Worm (Caenorhabditis elegans) whole organism, dauer: ENCODE measurements around the gene R10D12.13.

Source experiments
- unc-62 ChIP-seq: sonication (generic microtip); optimal IDR thresholded peaks from 2 replicates; lab custom pipeline; 2017; ENCODE audit warnings: missing biosample characterization, missing genetic modification reagents, missing genetic modification characterization

R10D12.13 gene

DNA sequence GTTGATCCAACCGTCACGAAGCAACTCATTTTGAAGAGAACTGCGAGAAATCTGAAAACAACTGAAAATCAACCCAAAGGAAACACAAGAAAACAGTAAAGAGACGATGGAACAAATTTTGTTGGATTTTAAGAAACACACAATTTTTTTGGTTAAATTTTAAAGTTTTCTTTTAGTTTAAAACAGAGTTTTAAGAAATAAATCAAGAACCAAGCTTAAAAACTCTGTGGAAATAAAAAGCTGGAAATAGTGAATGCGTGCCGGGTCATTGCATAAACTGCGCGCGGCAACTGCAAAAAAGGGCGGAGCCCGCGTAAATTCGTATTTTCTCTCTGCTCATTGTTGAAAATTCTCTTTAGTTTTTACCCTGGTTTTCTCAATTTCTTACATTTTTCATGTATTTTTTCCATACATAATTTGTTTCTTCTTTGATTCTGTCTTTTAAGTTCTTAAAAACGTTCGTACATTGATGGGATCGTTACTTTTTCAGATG lies at the start of gene R10D12.13, which contains the start of gene algn-13:
TSS of gene R10D12.13 (plus strand) at position 491 of the 493 bp plus-strand sequence.
TSS of gene algn-13 (minus strand) at position 51 of the 493 bp plus-strand sequence.
- no peak for TF ChIP-seq unc-62

DNA sequence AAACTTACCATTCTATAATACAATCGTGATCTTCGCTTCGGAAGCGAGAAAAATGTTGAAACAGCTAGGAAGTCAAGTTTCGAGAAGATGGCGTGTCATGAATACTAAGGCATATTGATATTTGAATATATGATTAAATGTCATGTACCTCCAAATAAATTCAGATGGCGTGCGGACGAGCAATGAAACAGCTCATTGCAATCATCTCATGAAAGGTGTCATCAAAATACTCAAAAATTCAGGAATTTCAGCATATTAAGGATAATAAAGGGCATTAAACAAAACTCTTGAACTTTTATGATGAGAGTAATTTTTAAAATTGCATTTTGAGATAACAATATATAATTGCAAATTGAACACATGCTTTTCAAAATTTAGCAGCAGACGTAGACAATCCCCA lies 46.8 kb upstream of the R10D12.13 start, which contains the start of gene gcy-32:
TSS of gene gcy-32 (minus strand) at position 101 of the 400 bp plus-strand sequence.
- TF ChIP-seq unc-62: no peak

DNA sequence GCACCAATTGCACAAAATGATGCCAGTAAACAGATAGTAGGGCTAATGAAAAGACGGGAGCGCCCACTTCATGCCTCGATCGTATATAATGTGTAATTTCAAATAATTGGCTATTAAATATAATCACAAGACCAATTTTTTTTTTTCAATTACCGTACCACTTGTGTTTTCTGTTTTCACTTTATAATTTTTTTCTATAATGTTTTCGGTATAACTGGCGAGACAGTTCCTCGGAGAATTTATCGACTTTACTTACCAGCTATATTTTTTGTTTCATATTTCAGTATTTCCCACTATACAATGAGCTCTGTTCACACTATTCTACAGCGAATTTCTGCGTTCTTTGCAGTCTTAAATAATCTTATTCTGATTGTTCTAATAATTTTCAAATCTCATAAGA lies 46.0 kb upstream of the R10D12.13 start, which contains the start of gene str-252:
TSS of gene str-252 (plus strand) at position 301 of the 400 bp plus-strand sequence.
- TF ChIP-seq unc-62: no peak

DNA sequence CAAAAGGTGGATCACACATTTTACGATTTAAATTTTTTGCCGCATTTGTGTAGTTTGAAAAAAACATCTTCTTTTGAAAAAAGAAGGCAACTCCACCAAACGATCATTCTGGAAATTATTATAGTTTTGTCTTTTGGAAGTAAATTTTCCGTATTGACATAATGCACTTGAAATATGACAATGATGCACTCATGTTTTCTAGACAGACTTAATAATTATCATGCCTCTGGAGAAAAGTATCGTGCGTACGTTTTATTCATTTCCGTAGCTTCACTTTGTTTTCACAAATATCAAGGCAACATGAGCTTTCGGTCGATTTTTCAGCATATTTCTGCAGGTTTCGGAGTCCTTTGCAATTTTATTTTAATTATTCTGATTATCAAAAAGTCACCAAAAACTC lies 43.9 kb upstream of the R10D12.13 start, which contains the start of gene str-250:
TSS of gene str-250 (plus strand) at position 301 of the 400 bp plus-strand sequence.
- TF ChIP-seq unc-62: no peak

DNA sequence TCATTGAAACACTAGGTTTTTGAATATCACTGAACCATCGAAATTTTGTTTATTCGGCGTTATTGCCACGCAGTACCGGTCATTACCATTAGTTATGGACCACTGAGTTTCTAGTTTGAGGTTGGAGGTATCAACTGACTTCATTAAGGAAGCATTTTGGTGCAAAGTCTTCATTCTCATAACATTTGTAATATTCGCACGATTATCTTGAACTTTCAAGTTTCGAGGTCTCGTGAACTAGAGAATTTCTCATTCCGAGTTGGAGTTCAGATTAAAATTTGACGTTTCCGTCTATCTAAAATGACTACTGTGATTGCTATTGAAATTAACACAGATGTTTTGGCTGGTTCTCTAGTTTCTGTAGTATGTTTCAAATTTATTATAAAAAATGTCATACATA lies 41.5 kb upstream of the R10D12.13 start, which contains the start of gene srx-42:
TSS of gene srx-42 (plus strand) at position 301 of the 400 bp plus-strand sequence.
- TF ChIP-seq unc-62: no peak

DNA sequence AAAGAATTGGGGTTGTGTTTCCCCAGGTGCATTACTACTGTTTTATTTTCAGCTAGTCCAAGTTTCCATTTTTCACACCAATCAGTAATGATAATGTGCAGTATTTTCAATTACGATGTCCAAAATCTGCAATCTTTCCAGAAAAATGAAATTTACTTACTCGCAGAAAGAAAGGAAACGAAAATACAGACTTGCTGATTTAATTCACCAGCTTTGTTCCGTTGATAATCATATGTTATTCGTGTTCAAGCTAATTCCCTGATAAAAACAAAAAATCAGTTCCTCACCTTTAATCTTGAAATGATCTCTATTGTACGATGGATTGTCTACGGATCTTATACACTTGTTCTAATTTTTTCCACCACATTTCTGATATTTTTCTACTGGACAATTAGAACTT lies 38.4 kb upstream of the R10D12.13 start, which contains the start of gene srxa-11:
TSS of gene srxa-11 (plus strand) at position 301 of the 400 bp plus-strand sequence.
- no peak for TF ChIP-seq unc-62

DNA sequence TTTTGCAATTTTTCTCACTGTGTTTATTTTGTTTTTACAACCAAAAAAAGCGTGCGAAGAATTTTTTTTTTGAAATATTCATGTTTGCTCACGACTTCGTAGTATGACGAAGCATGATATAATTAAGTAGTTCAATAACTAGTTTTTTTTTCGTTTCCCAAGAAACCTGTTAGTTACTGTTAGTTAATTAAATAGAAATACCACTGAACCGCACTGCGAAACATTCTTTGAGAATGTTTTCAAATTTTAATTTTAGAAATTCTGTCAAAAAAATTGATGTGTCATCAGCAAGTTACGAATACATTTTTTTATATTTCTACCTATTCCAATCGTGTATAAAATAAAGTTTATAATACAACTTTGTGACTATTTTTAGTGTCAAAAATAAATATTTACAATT lies 35.8 kb upstream of the R10D12.13 start, which contains the start of gene srxa-12:
TSS of gene srxa-12 (plus strand) at position 301 of the 400 bp plus-strand sequence.
- TF ChIP-seq unc-62: no peak

DNA sequence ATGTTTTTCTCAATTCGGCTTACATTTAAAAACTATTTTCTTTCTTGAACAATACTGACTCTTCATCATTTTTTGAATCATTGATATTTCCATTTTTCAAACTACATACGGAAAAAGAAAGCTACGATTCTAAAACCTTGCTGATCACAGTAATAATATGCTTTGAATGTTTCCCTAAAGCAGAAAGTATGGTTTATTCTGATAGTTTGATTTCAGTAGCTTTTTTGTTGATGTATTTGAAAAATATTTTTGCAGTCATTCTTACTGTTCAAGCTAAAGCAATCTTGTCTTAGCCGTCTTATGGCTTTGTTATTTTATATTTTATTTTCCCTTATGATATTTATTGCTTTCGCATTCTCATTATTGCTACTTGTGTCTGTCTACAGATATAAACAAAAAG lies 32.7 kb upstream of the R10D12.13 start, which contains the start of gene srxa-13:
TSS of gene srxa-13 (plus strand) at position 301 of the 400 bp plus-strand sequence.
- TF ChIP-seq unc-62: no peak

DNA sequence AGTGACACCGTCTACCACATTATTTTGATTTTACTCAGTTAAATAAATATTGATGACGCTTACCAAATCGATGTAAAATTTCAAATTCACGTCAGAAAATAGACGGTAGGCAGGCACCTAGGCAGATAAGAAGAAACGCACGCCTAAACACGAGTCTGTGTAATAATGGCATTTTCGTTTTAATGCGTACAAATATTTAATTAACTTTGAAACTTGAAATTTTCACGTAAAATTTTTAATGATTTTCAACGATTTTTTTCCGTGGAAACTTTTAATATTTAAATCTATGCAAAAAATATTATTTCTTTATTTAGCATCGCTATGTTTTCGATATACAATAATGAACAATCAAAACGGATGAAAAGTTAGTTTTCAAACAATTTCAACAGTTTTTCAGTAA lies 31.0 kb upstream of the R10D12.13 start, which contains the start of gene C06B3.16:
TSS of gene C06B3.16 (plus strand) at position 301 of the 400 bp plus-strand sequence.
- TF ChIP-seq unc-62: no peak

DNA sequence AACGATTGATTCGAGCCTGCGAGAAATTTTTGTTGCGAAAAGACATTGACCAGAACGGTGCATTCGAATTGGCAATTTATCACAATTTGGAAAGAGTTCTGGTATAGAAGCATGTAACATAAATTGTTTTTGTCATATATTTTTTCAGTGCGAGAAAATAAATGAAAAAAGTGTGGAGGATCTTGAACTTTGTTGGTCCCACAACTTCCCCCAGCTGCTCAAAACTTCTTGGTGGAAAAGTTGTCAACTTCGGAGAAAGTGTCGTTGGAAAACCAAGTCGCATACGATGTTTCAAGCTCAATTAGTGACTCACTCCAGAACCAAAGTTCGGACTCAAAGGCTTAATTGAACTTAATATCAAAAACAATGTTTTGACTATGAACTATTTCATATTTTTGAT lies 30.3 kb upstream of the R10D12.13 start:
- TF ChIP-seq unc-62: no peak

DNA sequence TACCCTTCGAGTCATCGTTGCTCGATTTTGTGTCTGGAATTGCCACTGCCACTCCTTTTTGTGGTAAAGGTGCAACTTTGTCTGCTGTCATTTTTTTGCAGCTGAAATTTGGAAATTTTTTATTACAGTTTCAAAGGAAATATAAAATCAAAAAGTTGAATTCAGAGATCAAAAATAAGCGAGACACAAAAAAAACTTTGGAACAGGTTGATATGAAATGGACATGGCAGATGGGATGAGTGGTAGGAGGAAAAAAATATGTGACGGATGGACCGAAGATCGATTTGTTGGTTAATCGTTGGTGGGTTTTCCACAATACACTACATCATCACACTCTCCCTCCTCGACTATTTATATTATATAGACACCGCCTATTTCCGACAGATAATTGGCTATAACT lies 27.7 kb upstream of the R10D12.13 start, which contains the start of gene R10D12.1:
TSS of gene R10D12.1 (minus strand) at position 101 of the 400 bp plus-strand sequence.
- no peak for TF ChIP-seq unc-62

DNA sequence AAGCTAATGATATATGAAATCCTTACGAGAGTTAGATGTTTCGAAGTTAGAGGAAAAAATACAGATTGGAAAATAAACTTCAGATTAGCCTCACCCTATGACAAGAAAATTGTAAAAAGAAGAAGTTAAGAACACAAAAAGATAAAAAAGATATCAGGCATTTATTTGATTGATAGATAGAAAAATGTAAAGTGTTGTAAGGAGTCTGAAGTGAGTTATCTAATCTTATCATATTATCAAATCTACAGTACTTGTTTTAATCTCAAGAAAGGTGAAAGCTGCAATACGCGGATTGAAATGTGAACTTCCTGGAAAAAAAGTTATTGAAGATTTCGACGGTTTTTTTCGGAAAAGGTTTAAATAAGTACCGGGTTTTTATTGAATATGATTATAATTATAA lies 26.8 kb upstream of the R10D12.13 start:
- no peak for TF ChIP-seq unc-62

DNA sequence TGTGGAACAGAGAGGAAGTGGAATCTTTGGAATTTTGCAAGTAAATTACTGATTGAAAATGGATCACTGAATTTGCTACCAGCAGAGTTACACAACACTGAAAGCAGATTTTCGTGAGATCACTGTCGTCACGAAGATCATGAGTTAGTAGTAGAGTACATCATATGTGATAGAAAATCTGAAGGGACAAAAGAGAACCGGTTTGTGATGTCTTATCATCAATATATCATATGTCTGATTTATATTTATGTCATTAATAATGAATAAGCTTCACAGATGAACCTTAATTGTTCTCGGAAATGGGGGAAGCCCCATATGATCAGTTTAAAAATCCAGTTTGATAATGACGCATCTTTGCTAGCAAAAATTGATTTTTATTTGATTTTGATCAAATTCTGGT lies 26.2 kb upstream of the R10D12.13 start:
- no peak for TF ChIP-seq unc-62

DNA sequence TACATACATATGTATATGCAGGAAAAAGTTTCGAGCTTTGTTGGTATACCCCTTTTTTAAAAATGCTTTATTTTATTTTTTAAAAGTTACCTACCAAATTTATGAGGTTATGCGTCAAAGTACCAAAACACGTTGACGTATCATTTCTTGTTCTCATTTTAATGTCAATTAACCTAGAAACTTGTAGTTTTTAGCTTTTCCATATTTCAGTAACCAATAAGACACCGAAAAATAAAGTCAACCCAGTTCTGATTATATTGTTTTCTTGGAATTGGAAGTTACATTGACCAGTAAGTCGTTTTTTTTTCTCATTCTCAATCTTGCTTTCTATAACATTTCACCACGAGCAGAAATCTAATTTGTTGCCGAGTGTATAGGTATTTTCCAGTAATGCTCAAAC lies 25.4 kb upstream of the R10D12.13 start, which contains the start of gene srw-145:
TSS of gene srw-145 (plus strand) at position 301 of the 400 bp plus-strand sequence.
- no peak for TF ChIP-seq unc-62

DNA sequence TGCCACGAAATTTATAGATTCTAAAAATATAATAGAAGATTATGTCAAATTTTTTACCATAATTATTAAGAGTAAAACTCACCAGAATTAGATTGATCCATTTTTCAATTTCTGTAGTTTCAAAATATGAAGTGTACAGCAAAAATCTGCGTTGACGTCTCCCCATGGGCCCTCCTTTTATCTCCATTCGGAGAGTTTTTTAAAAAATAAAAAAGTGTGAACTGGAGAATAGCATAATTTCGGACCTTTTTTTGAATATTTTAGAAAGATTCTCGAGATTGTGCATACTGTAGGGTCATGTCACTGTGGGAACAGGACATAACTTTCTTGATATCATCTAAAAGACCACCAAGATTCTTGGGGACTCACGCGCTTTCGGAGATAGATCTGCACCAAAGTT lies 20.1 kb upstream of the R10D12.13 start, which contains the start of gene dpr-1:
TSS of gene dpr-1 (minus strand) at position 101 of the 400 bp plus-strand sequence.
- no peak for TF ChIP-seq unc-62

DNA sequence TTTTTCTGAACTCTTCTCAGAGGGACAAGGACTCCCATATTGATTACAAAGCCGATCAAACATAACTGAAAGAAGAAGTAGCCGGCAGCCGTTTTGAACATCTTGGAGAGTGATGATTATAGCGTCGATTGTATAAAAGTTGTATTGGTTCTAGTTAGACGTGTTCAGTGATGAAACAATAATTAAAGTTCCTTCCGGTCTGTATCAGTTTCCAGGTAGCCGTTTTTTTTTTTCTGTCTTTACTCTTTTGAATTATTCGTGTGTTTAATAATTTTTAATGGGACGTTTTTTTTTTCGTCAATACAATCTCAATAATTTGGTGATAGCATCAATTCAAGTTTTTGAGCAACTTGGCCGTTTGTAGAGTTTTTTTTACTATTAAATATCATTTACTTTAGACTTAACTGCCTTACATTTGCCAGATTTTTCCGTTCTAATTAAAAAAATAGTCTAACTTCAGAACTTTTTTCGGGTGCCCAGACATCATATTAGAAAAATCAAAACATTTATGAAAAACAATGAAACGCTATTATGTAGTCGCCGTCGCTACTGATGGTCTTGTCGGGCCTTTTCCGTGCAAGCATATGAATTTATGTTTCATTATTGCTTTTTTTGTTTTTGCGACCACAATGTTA lies 15.7 kb upstream of the R10D12.13 start, which contains the start of the genes srx-10 and clec-226:
TSS of gene srx-10 (minus strand) at position 101 of the 635 bp plus-strand sequence.
TSS of gene clec-226 (plus strand) at position 585 of the 635 bp plus-strand sequence.
- TF ChIP-seq unc-62: no peak

DNA sequence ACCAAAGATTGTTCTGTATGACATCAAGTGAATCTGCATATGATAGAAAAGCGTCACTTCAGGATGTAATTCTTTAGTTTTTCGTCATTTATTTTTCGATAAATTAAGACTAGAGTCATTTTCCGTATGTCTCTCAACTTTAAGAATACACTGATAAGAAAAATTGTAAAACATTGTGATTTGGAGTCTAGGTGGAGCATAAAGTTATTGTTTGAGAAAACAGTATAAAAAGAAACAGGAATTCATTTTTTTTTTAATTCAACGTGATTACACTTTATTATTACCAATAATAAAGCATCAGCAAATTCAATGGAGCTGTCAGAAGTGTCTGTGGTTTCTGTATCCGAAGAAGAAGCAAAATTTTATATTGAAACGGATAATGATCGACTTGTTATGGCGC lies 13.2 kb upstream of the R10D12.13 start, which contains the start of gene R10D12.6:
TSS of gene R10D12.6 (plus strand) at position 301 of the 400 bp plus-strand sequence.
- no peak for TF ChIP-seq unc-62
